Fruit fly (Drosophila melanogaster) whole organism, embryonic: ENCODE data around the gene Prosbeta2.

ENCODE experiments used
- Asciz ChIP-seq: fragments of 200-800 bp; sonication (Bioruptor generic); optimal IDR thresholded peaks from 2 replicates; lab custom pipeline; 2017; ENCODE audit warnings: missing biosample characterization, mild to moderate bottlenecking, missing genetic modification characterization, missing genetic modification reagents
- Bteb2 ChIP-seq: fragments of 200-800 bp; sonication (Bioruptor generic); optimal IDR thresholded peaks from 2 replicates; lab custom pipeline; 2016; ENCODE audit warnings: missing biosample characterization, missing genetic modification characterization
- CG10431 ChIP-seq: fragments of 200-800 bp; sonication (Bioruptor generic); optimal IDR thresholded peaks from 3 replicates; lab custom pipeline; 2018; ENCODE audit warnings: missing biosample characterization, mild to moderate bottlenecking, missing genetic modification characterization
- CG12391 ChIP-seq: fragments of 200-800 bp; sonication (Bioruptor generic); optimal IDR thresholded peaks from 3 replicates; lab custom pipeline; 2018; ENCODE audit warnings: missing biosample characterization, mild to moderate bottlenecking, missing genetic modification characterization, moderate library complexity
- CG14860 ChIP-seq: fragments of 200-800 bp; sonication (Bioruptor generic); IDR thresholded peaks from 3 replicates; pipeline ENCODE4 v1.3.6; 2022; ENCODE audit warnings: missing biosample characterization, missing genetic modification characterization; ENCODE audit not compliant: partially characterized antibody
- CG15269 ChIP-seq: fragments of 200-800 bp; sonication (Bioruptor generic); optimal IDR thresholded peaks from 2 replicates; lab custom pipeline; 2018; ENCODE audit warnings: missing biosample characterization, mild to moderate bottlenecking, missing genetic modification characterization, moderate library complexity
- CG15479 ChIP-seq: fragments of 200-800 bp; sonication (Bioruptor generic); optimal IDR thresholded peaks from 3 replicates; lab custom pipeline; 2019; ENCODE audit warnings: missing biosample characterization, mild to moderate bottlenecking, missing genetic modification characterization, moderate library complexity
- CG15601 ChIP-seq: fragments of 200-800 bp; sonication (Bioruptor generic); optimal IDR thresholded peaks from 3 replicates; lab custom pipeline; 2019; ENCODE audit warnings: missing biosample characterization, mild to moderate bottlenecking, missing genetic modification characterization, moderate library complexity
- CG17568 ChIP-seq: fragments of 200-800 bp; sonication (Bioruptor generic); optimal IDR thresholded peaks from 2 replicates; lab custom pipeline; 2018; ENCODE audit warnings: missing biosample characterization, mild to moderate bottlenecking, missing genetic modification characterization, moderate library complexity
- CG2199 ChIP-seq: fragments of 200-800 bp; sonication (Bioruptor generic); IDR thresholded peaks from 3 replicates; pipeline ENCODE4 v1.3.6; 2022; ENCODE audit warnings: missing biosample characterization, missing genetic modification characterization
- CG31441 ChIP-seq: fragments of 200-800 bp; sonication (Bioruptor generic); IDR thresholded peaks from 2 replicates; pipeline ENCODE4 v1.3.6; 2022; ENCODE audit warnings: missing biosample characterization, missing genetic modification characterization
- CG34376 ChIP-seq: fragments of 200-800 bp; sonication (Bioruptor generic); optimal IDR thresholded peaks from 2 replicates; lab custom pipeline; 2018; ENCODE audit warnings: missing biosample characterization, mild to moderate bottlenecking, missing genetic modification characterization
- CG5953 ChIP-seq: fragments of 200-800 bp; sonication (Bioruptor generic); IDR thresholded peaks from 2 replicates; pipeline ENCODE4 v1.3.6; 2022; ENCODE audit warnings: missing biosample characterization, missing genetic modification characterization
- CG8290 ChIP-seq, 3 experiments: fragments of 200-800 bp; sonication (Bioruptor generic); optimal IDR thresholded peaks; 2 replicates each; lab custom pipeline; 2016 to 2019; ENCODE audit warnings: missing biosample characterization in 3 of 3, missing genetic modification characterization in 3 of 3, mild to moderate bottlenecking in 2 of 3, moderate library complexity in 1 of 3
- CG8944 ChIP-seq: fragments of 200-800 bp; sonication (Bioruptor generic); optimal IDR thresholded peaks from 3 replicates; lab custom pipeline; 2016; ENCODE audit warnings: missing biosample characterization, missing genetic modification characterization
- D ChIP-seq, 2 experiments: fragments of 200-800 bp in 1 of 2; fragments of >200 bp in 1 of 2; sonication (Bioruptor generic) in 1 of 2; optimal IDR thresholded peaks; 2 replicates in 1 of 2; 3 replicates in 1 of 2; lab custom pipeline; 2017; ENCODE audit warnings: mild to moderate bottlenecking in 1 of 2, missing biosample characterization in 1 of 2, missing genetic modification characterization in 1 of 2, missing genetic modification reagents in 1 of 2
- ERR ChIP-seq: fragments of 200-800 bp; sonication (Bioruptor generic); optimal IDR thresholded peaks from 2 replicates; lab custom pipeline; 2016; ENCODE audit warnings: missing biosample characterization, missing genetic modification characterization
- Lpt ChIP-seq: fragments of >200 bp; optimal IDR thresholded peaks from 2 replicates; lab custom pipeline; 2018; ENCODE audit warnings: missing biosample characterization, missing genetic modification characterization
- MBD-R2 ChIP-seq: fragments of 200-800 bp; sonication (Bioruptor generic); IDR thresholded peaks from 2 replicates; pipeline ENCODE4 v1.3.6; 2022; ENCODE audit warnings: missing biosample characterization, missing genetic modification characterization
- Nf-YB ChIP-seq: fragments of 200-800 bp; sonication (Bioruptor generic); optimal IDR thresholded peaks from 3 replicates; lab custom pipeline; 2019; ENCODE audit warnings: missing biosample characterization, mild to moderate bottlenecking, missing genetic modification characterization, moderate library complexity
- Nf-YC ChIP-seq: fragments of 200-800 bp; optimal IDR thresholded peaks from 3 replicates; lab custom pipeline; 2019; ENCODE audit warnings: missing biosample characterization, mild to moderate bottlenecking, missing genetic modification characterization, moderate library complexity
- Taf1 ChIP-seq: fragments of 200-800 bp; sonication (Bioruptor generic); IDR thresholded peaks from 2 replicates; pipeline ENCODE4 v1.3.6; 2022; ENCODE audit warnings: missing biosample characterization, missing genetic modification characterization
- ara ChIP-seq: fragments of 200-800 bp; sonication (Bioruptor generic); IDR thresholded peaks from 2 replicates; pipeline ENCODE4 v1.3.6; 2022; ENCODE audit warnings: missing biosample characterization, missing genetic modification characterization
- bsh ChIP-seq, 2 experiments: fragments of 200-800 bp; sonication (Bioruptor generic); optimal IDR thresholded peaks; 2 replicates each; lab custom pipeline; 2017 to 2018; ENCODE audit warnings: mild to moderate bottlenecking in 2 of 2, missing biosample characterization in 2 of 2, missing genetic modification characterization in 2 of 2, moderate library complexity in 1 of 2
- cg ChIP-seq: fragments of 200-800 bp; sonication (Bioruptor generic); optimal IDR thresholded peaks from 3 replicates; lab custom pipeline; 2019; ENCODE audit warnings: missing biosample characterization, mild to moderate bottlenecking, missing genetic modification characterization, moderate library complexity
- chinmo ChIP-seq: fragments of 200-800 bp; sonication (Bioruptor generic); IDR thresholded peaks from 4 replicates; pipeline ENCODE4 v1.3.6; 2022; ENCODE audit warnings: missing biosample characterization, missing genetic modification characterization; ENCODE audit not compliant: partially characterized antibody
- crp ChIP-seq, 2 experiments: fragments of 200-800 bp; sonication (Bioruptor generic); optimal IDR thresholded peaks; 2 replicates in 1 of 2; 3 replicates in 1 of 2; lab custom pipeline; 2017; ENCODE audit warnings: missing biosample characterization in 2 of 2, missing genetic modification characterization in 2 of 2, mild to moderate bottlenecking in 1 of 2, moderate library complexity in 1 of 2
- emc ChIP-seq: fragments of 200-800 bp; sonication (Bioruptor generic); optimal IDR thresholded peaks from 2 replicates; lab custom pipeline; 2016; ENCODE audit warnings: missing biosample characterization, missing genetic modification characterization
- exex ChIP-seq: fragments of 200-800 bp; sonication (Bioruptor generic); optimal IDR thresholded peaks from 4 replicates; lab custom pipeline; 2018; ENCODE audit warnings: missing biosample characterization, mild to moderate bottlenecking, missing genetic modification characterization, moderate library complexity
- fd96Cb ChIP-seq: fragments of 200-800 bp; sonication (Bioruptor generic); optimal IDR thresholded peaks from 2 replicates; lab custom pipeline; 2018; ENCODE audit warnings: missing biosample characterization, mild to moderate bottlenecking, missing genetic modification characterization, moderate library complexity
- ftz-f1 ChIP-seq: fragments of 200-800 bp; sonication (Bioruptor generic); optimal IDR thresholded peaks from 2 replicates; lab custom pipeline; 2016; ENCODE audit warnings: missing biosample characterization, missing genetic modification characterization
- gcm ChIP-seq: fragments of 200-800 bp; sonication (Bioruptor generic); optimal IDR thresholded peaks from 2 replicates; lab custom pipeline; 2019; ENCODE audit warnings: missing biosample characterization, mild to moderate bottlenecking, missing genetic modification characterization, moderate library complexity
- grau ChIP-seq: fragments of 200-800 bp; optimal IDR thresholded peaks from 3 replicates; lab custom pipeline; 2019; ENCODE audit warnings: missing biosample characterization, mild to moderate bottlenecking, missing genetic modification characterization, moderate library complexity
- gro ChIP-seq: fragments of 200-800 bp; sonication (Bioruptor generic); optimal IDR thresholded peaks from 2 replicates; lab custom pipeline; 2016; ENCODE audit warnings: missing biosample characterization, missing genetic modification characterization
- gsb-n ChIP-seq: fragments of 200-800 bp; sonication (Bioruptor generic); optimal IDR thresholded peaks from 3 replicates; lab custom pipeline; 2018; ENCODE audit warnings: missing biosample characterization, mild to moderate bottlenecking, missing genetic modification characterization
- hb ChIP-seq: fragments of 200-800 bp; sonication (Bioruptor generic); IDR thresholded peaks from 3 replicates; pipeline ENCODE4 v1.3.6; 2022; ENCODE audit warnings: missing biosample characterization, missing genetic modification characterization; ENCODE audit not compliant: partially characterized antibody
- nerfin-2 ChIP-seq: fragments of 200-800 bp; sonication (Bioruptor generic); IDR thresholded peaks from 2 replicates; pipeline ENCODE4 v1.3.6; 2022; ENCODE audit warnings: missing biosample characterization, missing genetic modification characterization; ENCODE audit not compliant: partially characterized antibody
- phol ChIP-seq: fragments of 200-800 bp; sonication (Bioruptor generic); optimal IDR thresholded peaks from 3 replicates; lab custom pipeline; 2018; ENCODE audit warnings: missing biosample characterization, mild to moderate bottlenecking, missing genetic modification characterization, moderate library complexity
- prd ChIP-seq, 3 experiments: fragments of >200 bp in 2 of 3; fragments of 200-800 bp in 1 of 3; sonication (Bioruptor generic) in 1 of 3; optimal IDR thresholded peaks in 2 of 3; IDR thresholded peaks in 1 of 3; 2 replicates in 2 of 3; 3 replicates in 1 of 3; pipeline versions ENCODE4 v1.3.6 to Lab custom; 2017 to 2022; ENCODE audit warnings: missing biosample characterization in 1 of 3, missing genetic modification characterization in 1 of 3
- pros ChIP-seq: fragments of 200-800 bp; sonication (Bioruptor generic); optimal IDR thresholded peaks from 3 replicates; lab custom pipeline; 2019; ENCODE audit warnings: missing biosample characterization, mild to moderate bottlenecking, missing genetic modification characterization, moderate library complexity
- scrt ChIP-seq: fragments of 200-800 bp; sonication (Bioruptor generic); optimal IDR thresholded peaks from 2 replicates; lab custom pipeline; 2018; ENCODE audit warnings: missing biosample characterization, mild to moderate bottlenecking, missing genetic modification characterization, moderate library complexity
- sens ChIP-seq: fragments of 200-800 bp; sonication (Bioruptor generic); peaks from one replicate; lab custom pipeline; 2016; ENCODE audit warnings: missing biosample characterization, missing genetic modification characterization
- seq ChIP-seq: fragments of 200-800 bp; sonication (Bioruptor generic); IDR thresholded peaks from 2 replicates; pipeline ENCODE4 v1.3.6; 2022; ENCODE audit warnings: missing biosample characterization, missing genetic modification characterization
- tap ChIP-seq: fragments of 200-800 bp; optimal IDR thresholded peaks from 3 replicates; lab custom pipeline; 2019; ENCODE audit warnings: missing biosample characterization, mild to moderate bottlenecking, missing genetic modification characterization, moderate library complexity
- tio ChIP-seq: fragments of 200-800 bp; sonication (Bioruptor generic); optimal IDR thresholded peaks from 2 replicates; lab custom pipeline; 2017; ENCODE audit warnings: missing biosample characterization, missing genetic modification characterization, inconsistent platforms
- tll ChIP-seq, 2 experiments: fragments of 200-800 bp in 1 of 2; fragments of >200 bp in 1 of 2; sonication (Bioruptor generic) in 1 of 2; optimal IDR thresholded peaks; 2 replicates each; lab custom pipeline; 2017 to 2019; ENCODE audit warnings: missing biosample characterization in 2 of 2, missing genetic modification characterization in 2 of 2, mild to moderate bottlenecking in 1 of 2, moderate library complexity in 1 of 2
- zen ChIP-seq: fragments of 200-800 bp; sonication (Bioruptor generic); optimal IDR thresholded peaks from 3 replicates; lab custom pipeline; 2018; ENCODE audit warnings: missing biosample characterization, mild to moderate bottlenecking, missing genetic modification characterization, moderate library complexity

Gene Prosbeta2

dm6 chr3L:15043874-15044336, 44.2 kb downstream of the Prosbeta2 start, which contains the start of gene ind:
Gene ind, minus strand, starts transcription at chr3L:15043924.
- TF ChIP-seq D (optimal IDR thresholded peaks at IDR 0.05; lab: Kevin White, UChicago), result peak; percentile 90
- TF ChIP-seq D (GFP tag; optimal IDR thresholded peaks at IDR 0.05; lab: Kevin White, UChicago), result peak; percentile 0
- peak; percentile 49 for TF ChIP-seq grau (tag; lab: Kevin White, UChicago)
- TF ChIP-seq phol (tag; lab: Kevin White, UChicago), result peak; percentile 50
- no peak for TF ChIP-seq fd96Cb (tag; lab: Kevin White, UChicago)
- no peak for TF ChIP-seq MBD-R2 (GFP tag; lab: Robert Waterston, UW)
- TF ChIP-seq gsb-n (tag; lab: Kevin White, UChicago), result peak; percentile 76
- peak; percentile 92 for TF ChIP-seq Nf-YB (GFP tag; lab: Kevin White, UChicago)
- peak; percentile 90 for TF ChIP-seq Nf-YC
- no peak for TF ChIP-seq Taf1 (GFP tag; lab: Robert Waterston, UW)
- TF ChIP-seq prd (optimal IDR thresholded peaks at IDR 0.05; lab: Kevin White, UChicago), result no peak
- peak; percentile 37; the same call in 1 of the 3 replicates for TF ChIP-seq prd (GFP tag; IDR thresholded peaks at IDR 0.05; lab: Robert Waterston, UW)
- peak in 1 of 2 experiments; percentile 62 for TF ChIP-seq tll (GFP tag; optimal IDR thresholded peaks at IDR 0.05; lab: Kevin White, UChicago)
- peak; percentile 11 for TF ChIP-seq scrt (GFP tag; lab: Kevin White, UChicago)
- no peak for TF ChIP-seq Bteb2
- TF ChIP-seq CG8290 (GFP tag; optimal IDR thresholded peaks at IDR 0.05; lab: Kevin White, UChicago), result no peak
- no peak for TF ChIP-seq CG8290 (tag; optimal IDR thresholded peaks at IDR 0.05; lab: Kevin White, UChicago)
- no peak for TF ChIP-seq nerfin-2
- peak; percentile 25 for TF ChIP-seq gcm (GFP tag; lab: Kevin White, UChicago)
- TF ChIP-seq gro, result no peak
- peak; percentile 75 for TF ChIP-seq cg (GFP tag; lab: Kevin White, UChicago)
- TF ChIP-seq pros (GFP tag; lab: Kevin White, UChicago), result peak; percentile 57
- TF ChIP-seq crp (GFP tag; optimal IDR thresholded peaks at IDR 0.05; lab: Kevin White, UChicago), result no peak
- TF ChIP-seq zen (tag; lab: Kevin White, UChicago), result peak; percentile 10
- no peak for TF ChIP-seq exex (tag; lab: Kevin White, UChicago)
- no peak for TF ChIP-seq CG5953 (GFP tag; lab: Robert Waterston, UW)
- TF ChIP-seq tio (GFP tag; lab: Kevin White, UChicago), result no peak
- 0 out of 3 replicates have a peak, but pooled peaks have one; percentile 15 for TF ChIP-seq CG2199 (GFP tag; lab: Robert Waterston, UW)
- peak; percentile 77; the same call in 1 of the 2 replicates for TF ChIP-seq seq (GFP tag; lab: Robert Waterston, UW)
- peak; percentile 57 for TF ChIP-seq tap
- TF ChIP-seq ara, result no peak
- no peak for TF ChIP-seq CG15269 (tag; lab: Kevin White, UChicago)
- no peak for TF ChIP-seq emc
- peak; percentile 82 for TF ChIP-seq CG15479 (GFP tag; lab: Kevin White, UChicago)
- no peak for TF ChIP-seq sens (GFP tag; lab: Kevin White, UChicago)
- no peak for TF ChIP-seq CG17568 (GFP tag; lab: Kevin White, UChicago)

dm6 chr3L:15045114-15045513, 45.4 kb downstream of the Prosbeta2 start:
- peak in 1 of 2 experiments; percentile 92 for TF ChIP-seq tll (GFP tag; optimal IDR thresholded peaks at IDR 0.05; lab: Kevin White, UChicago)
- no peak for TF ChIP-seq CG8944 (GFP tag; lab: Kevin White, UChicago)
- no peak for TF ChIP-seq Asciz
- TF ChIP-seq chinmo (GFP tag; lab: Robert Waterston, UW), result no peak
- peak; percentile 63 for TF ChIP-seq zen (tag; lab: Kevin White, UChicago)
- no peak for TF ChIP-seq Lpt (GFP tag; lab: Kevin White, UChicago)
- no peak for TF ChIP-seq CG14860 (GFP tag; lab: Robert Waterston, UW)
- peak; percentile 73 for TF ChIP-seq CG15479 (GFP tag; lab: Kevin White, UChicago)
- TF ChIP-seq ERR (GFP tag; lab: Kevin White, UChicago), result no peak
- TF ChIP-seq bsh (GFP tag; optimal IDR thresholded peaks at IDR 0.05; lab: Kevin White, UChicago), result no peak
- peak; percentile 98 for TF ChIP-seq D (optimal IDR thresholded peaks at IDR 0.05; lab: Kevin White, UChicago)
- TF ChIP-seq D (GFP tag; optimal IDR thresholded peaks at IDR 0.05; lab: Kevin White, UChicago), result no peak
- no peak for TF ChIP-seq CG31441 (GFP tag; lab: Robert Waterston, UW)
- TF ChIP-seq CG10431 (GFP tag; lab: Kevin White, UChicago), result no peak
- 0 out of 3 replicates have a peak, but pooled peaks have one; percentile 52 for TF ChIP-seq hb (GFP tag; lab: Robert Waterston, UW)
- no peak for TF ChIP-seq CG12391
- no peak for TF ChIP-seq CG15601 (tag; lab: Kevin White, UChicago)
- TF ChIP-seq CG34376 (GFP tag; lab: Kevin White, UChicago), result no peak
- TF ChIP-seq ftz-f1 (GFP tag; lab: Kevin White, UChicago), result no peak
